Worm (Caenorhabditis elegans) whole organism, late embryonic: ENCODE data around the gene lars-1.

ENCODE experiments used
- ahr-1 ChIP-seq: sonication (generic microtip); optimal IDR thresholded peaks from 2 replicates; lab custom pipeline; 2016; ENCODE audit warnings: missing genetic modification characterization, missing compliant biosample characterization
- ama-1 ChIP-seq: fragments of 150-350 bp; optimal IDR thresholded peaks from 2 replicates; lab custom pipeline; 2014
- ceh-18 ChIP-seq: sonication (generic microtip); optimal IDR thresholded peaks from 2 replicates; lab custom pipeline; 2016; ENCODE audit warnings: missing genetic modification characterization, missing compliant biosample characterization
- ceh-9 ChIP-seq: sonication (generic microtip); optimal IDR thresholded peaks from 2 replicates; lab custom pipeline; 2016; ENCODE audit warnings: mild to moderate bottlenecking, missing genetic modification characterization, inconsistent platforms, missing compliant biosample characterization
- elt-2 ChIP-seq: sonication (generic microtip); optimal IDR thresholded peaks from 2 replicates; lab custom pipeline; 2016; ENCODE audit warnings: missing genetic modification reagents, missing genetic modification characterization, missing compliant biosample characterization
- elt-4 ChIP-seq: sonication (generic microtip); optimal IDR thresholded peaks from 2 replicates; lab custom pipeline; 2016; ENCODE audit warnings: missing genetic modification characterization, missing compliant biosample characterization
- fax-1 ChIP-seq: sonication (generic microtip); optimal IDR thresholded peaks from 2 replicates; lab custom pipeline; 2016; ENCODE audit warnings: missing genotype, missing genetic modification characterization, missing compliant biosample characterization
- hlh-8 ChIP-seq: sonication (generic microtip); optimal IDR thresholded peaks from 2 replicates; lab custom pipeline; 2016; ENCODE audit warnings: missing genotype, missing genetic modification characterization, missing compliant biosample characterization
- lim-6 ChIP-seq: sonication (generic microtip); optimal IDR thresholded peaks from 2 replicates; lab custom pipeline; 2016; ENCODE audit warnings: missing genetic modification characterization, missing compliant biosample characterization
- nhr-11 ChIP-seq: fragments of 150-350 bp; optimal IDR thresholded peaks from 2 replicates; lab custom pipeline; 2014; ENCODE audit warnings: missing biosample characterization, missing genetic modification characterization
- pha-4 ChIP-seq: fragments of 150-350 bp; optimal IDR thresholded peaks from 2 replicates; lab custom pipeline; 2018; ENCODE audit warnings: missing biosample characterization, missing genetic modification reagents, missing genetic modification characterization
- zip-5 ChIP-seq: sonication (generic microtip); optimal IDR thresholded peaks from 2 replicates; lab custom pipeline; 2016; ENCODE audit warnings: missing genetic modification characterization, missing compliant biosample characterization
- ztf-16 ChIP-seq: sonication (generic microtip); optimal IDR thresholded peaks from 2 replicates; lab custom pipeline; 2017; ENCODE audit warnings: missing genetic modification characterization, missing compliant biosample characterization

- TF ChIP-seq ceh-9 (tag; lab: Kevin White, UChicago): no peak
- no peak for TF ChIP-seq elt-2 (tag; lab: Kevin White, UChicago)
- TF ChIP-seq hlh-8: no peak
- TF ChIP-seq ahr-1: no peak
- no peak for TF ChIP-seq ztf-16
- no peak for TF ChIP-seq lim-6 (tag; lab: Kevin White, UChicago)
- TF ChIP-seq nhr-11 (tag; lab: Kevin White, UChicago): no peak
- TF ChIP-seq fax-1: no peak
- no peak for TF ChIP-seq zip-5 (tag; lab: Kevin White, UChicago)
- TF ChIP-seq ama-1 (lab: Kevin White, UChicago): no peak
- TF ChIP-seq elt-4: no peak
- TF ChIP-seq pha-4 (tag; lab: Kevin White, UChicago): no peak
- no peak for TF ChIP-seq ceh-18 (tag; lab: Kevin White, UChicago)
These were observed 17.5 kb upstream of the lars-1 start, which contains the start of the genes pelo-1 and R74.7 for ce11 chrIII:4204072-4204471.
